Fruit fly (Drosophila melanogaster): ENCODE results near the gene Ir62a.

The Ir62a gene

dm6 chr3L:1548345-1548970 is 17.4 kb upstream of the Ir62a start (continued):
- no peak for TF ChIP-seq CG12071 (GFP tag; optimal IDR thresholded peaks at IDR 0.05)
- TF ChIP-seq Trl (optimal IDR thresholded peaks at IDR 0.05), result no peak
- TF ChIP-seq Trl (GFP tag; optimal IDR thresholded peaks at IDR 0.05), result peak; percentile 9
- peak; percentile 63 for TF ChIP-seq Bteb2 (GFP tag; optimal IDR thresholded peaks at IDR 0.05)
- TF ChIP-seq CrebB (tag; optimal IDR thresholded peaks at IDR 0.05), result no peak
- peak; percentile 5 for TF ChIP-seq Dad (GFP tag; optimal IDR thresholded peaks at IDR 0.05)
- no peak for TF ChIP-seq hb (GFP tag; IDR thresholded peaks at IDR 0.05; ENCODE audit: partially characterized antibody)
- peak; percentile 30; the same call in 1 of the 3 replicates for TF ChIP-seq Aef1 (GFP tag; IDR thresholded peaks at IDR 0.05)
- TF ChIP-seq Dp (GFP tag; optimal IDR thresholded peaks at IDR 0.05), result no peak
- TF ChIP-seq B-H1 (GFP tag; IDR thresholded peaks at IDR 0.05), result no peak
- no peak for TF ChIP-seq CG33213 (GFP tag; optimal IDR thresholded peaks at IDR 0.05)
- TF ChIP-seq eve (GFP tag; optimal IDR thresholded peaks at IDR 0.05), result no peak
- peak; percentile 71 for TF ChIP-seq BtbVII (GFP tag; optimal IDR thresholded peaks at IDR 0.05)
- TF ChIP-seq yki (optimal IDR thresholded peaks at IDR 0.05), result no peak
- no peak for TF ChIP-seq ro (GFP tag; IDR thresholded peaks at IDR 0.05)
- TF ChIP-seq oc (tag; optimal IDR thresholded peaks at IDR 0.05), result no peak
- peak; percentile 57 for TF ChIP-seq CG7786 (GFP tag; optimal IDR thresholded peaks at IDR 0.05)
- no peak for TF ChIP-seq jigr1 (GFP tag; IDR thresholded peaks at IDR 0.05)
- TF ChIP-seq ranshi (GFP tag; IDR thresholded peaks at IDR 0.05), result no peak; the same call in 1 of the 2 replicates
- peak; percentile 44 for TF ChIP-seq CG17829 (tag; optimal IDR thresholded peaks at IDR 0.05)
- TF ChIP-seq Lpt (GFP tag; optimal IDR thresholded peaks at IDR 0.05), result no peak
- peak; percentile 21 for TF ChIP-seq MTF-1 (GFP tag; optimal IDR thresholded peaks at IDR 0.05; ENCODE audit: borderline replicate concordance)
- no peak for TF ChIP-seq vnd (GFP tag; IDR thresholded peaks at IDR 0.05; ENCODE audit: partially characterized antibody)
- TF ChIP-seq Atf-2 (GFP tag; optimal IDR thresholded peaks at IDR 0.05), result peak; percentile 24
- TF ChIP-seq Ets97D (GFP tag; optimal IDR thresholded peaks at IDR 0.05), result no peak
- peak; percentile 38 for TF ChIP-seq her (GFP tag; optimal IDR thresholded peaks at IDR 0.05)
- peak; percentile 4 for TF ChIP-seq CG5245 (GFP tag; optimal IDR thresholded peaks at IDR 0.05)
- TF ChIP-seq cg (GFP tag; optimal IDR thresholded peaks at IDR 0.05), result no peak
- TF ChIP-seq fd96Cb (tag; optimal IDR thresholded peaks at IDR 0.05), result peak; percentile 30
- TF ChIP-seq prd (optimal IDR thresholded peaks at IDR 0.05), result no peak
- peak; percentile 51; the same call in 2 of the 3 replicates for TF ChIP-seq prd (GFP tag; IDR thresholded peaks at IDR 0.05)
- TF ChIP-seq ato (GFP tag; IDR thresholded peaks at IDR 0.05; ENCODE audit: partially characterized antibody), result no peak
- peak; percentile 17; the same call in 1 of the 2 replicates for TF ChIP-seq Taf1 (GFP tag; IDR thresholded peaks at IDR 0.05)
- no peak for TF ChIP-seq CG12236 (GFP tag; optimal IDR thresholded peaks at IDR 0.05)
- TF ChIP-seq sima (GFP tag; optimal IDR thresholded peaks at IDR 0.05), result no peak
- TF ChIP-seq CG2202 (tag; optimal IDR thresholded peaks at IDR 0.05), result no peak
- TF ChIP-seq danr (GFP tag; IDR thresholded peaks at IDR 0.05), result 0 out of 2 replicates have a peak, but pooled peaks have one; percentile 11
- TF ChIP-seq Kr (GFP tag; optimal IDR thresholded peaks at IDR 0.05), result no peak
- peak; percentile 19 for TF ChIP-seq CG11723 (GFP tag; optimal IDR thresholded peaks at IDR 0.05)
- no peak for TF ChIP-seq CG2889 (GFP tag; IDR thresholded peaks at IDR 0.05)
- TF ChIP-seq HmgZ (tag; optimal IDR thresholded peaks at IDR 0.05), result peak; percentile 25
- TF ChIP-seq CG18476 (GFP tag; optimal IDR thresholded peaks at IDR 0.05), result peak; percentile 31
- TF ChIP-seq Sry-β (GFP tag; optimal IDR thresholded peaks at IDR 0.05), result no peak
- peak; percentile 55 for TF ChIP-seq D19B (GFP tag; optimal IDR thresholded peaks at IDR 0.05)
- TF ChIP-seq Nf-YA (GFP tag; IDR thresholded peaks at IDR 0.05), result no peak
- TF ChIP-seq insv (GFP tag; optimal IDR thresholded peaks at IDR 0.05), result no peak
- no peak for TF ChIP-seq nau (GFP tag; optimal IDR thresholded peaks at IDR 0.05)
- TF ChIP-seq Hr78 (GFP tag; optimal IDR thresholded peaks at IDR 0.05), result no peak
- TF ChIP-seq dati (GFP tag; IDR thresholded peaks at IDR 0.05), result no peak
- TF ChIP-seq pb (GFP tag; optimal IDR thresholded peaks at IDR 0.05), result no peak
- TF ChIP-seq CG8924 (tag; optimal IDR thresholded peaks at IDR 0.05), result peak; percentile 76
